Fruit fly (Drosophila melanogaster) whole organism, prepupa: Measurements from ENCODE around the gene mio.
A peak's percentile ranks its signal among the peaks of the same experiment; 100 is the strongest.

ENCODE experiments used
- Blimp-1 ChIP-seq: fragments of 200-800 bp; sonication (Bioruptor generic); optimal IDR thresholded peaks from 3 replicates; lab custom pipeline; 2017; ENCODE audit warnings: missing biosample characterization, missing genetic modification characterization, mild to moderate bottlenecking, moderate library complexity, missing genetic modification reagents
- CG10631 ChIP-seq: fragments of 200-800 bp; sonication (Bioruptor generic); optimal IDR thresholded peaks from 2 replicates; lab custom pipeline; 2016; ENCODE audit warnings: missing biosample characterization, missing genetic modification characterization
- CG10669 ChIP-seq: fragments of 200-800 bp; sonication (Bioruptor generic); optimal IDR thresholded peaks from 3 replicates; lab custom pipeline; 2018; ENCODE audit warnings: missing biosample characterization, mild to moderate bottlenecking, missing genetic modification characterization, moderate library complexity
- CG11902 ChIP-seq: fragments of 200-800 bp; sonication (Bioruptor generic); optimal IDR thresholded peaks from 3 replicates; lab custom pipeline; 2016; ENCODE audit warnings: missing biosample characterization, missing genetic modification characterization
- CG15336 ChIP-seq: fragments of 200-800 bp; sonication (Bioruptor generic); IDR thresholded peaks from 2 replicates; pipeline ENCODE4 v1.3.6; 2022; ENCODE audit warnings: missing biosample characterization, missing genetic modification characterization
- CG1621 ChIP-seq: fragments of 200-800 bp; sonication (Bioruptor generic); optimal IDR thresholded peaks from 3 replicates; lab custom pipeline; 2018; ENCODE audit warnings: missing biosample characterization, mild to moderate bottlenecking, missing genetic modification characterization
- CG16779 ChIP-seq: fragments of 200-800 bp; sonication (Bioruptor generic); optimal IDR thresholded peaks from 3 replicates; lab custom pipeline; 2017; ENCODE audit warnings: missing biosample characterization, mild to moderate bottlenecking, missing genetic modification characterization
- CG3032 ChIP-seq: fragments of 200-800 bp; optimal IDR thresholded peaks from 2 replicates; lab custom pipeline; 2019; ENCODE audit warnings: missing biosample characterization, mild to moderate bottlenecking, missing genetic modification characterization, moderate library complexity
- CG32006 ChIP-seq: fragments of 200-800 bp; sonication (Bioruptor generic); optimal IDR thresholded peaks from 3 replicates; lab custom pipeline; 2017; ENCODE audit warnings: missing biosample characterization, mild to moderate bottlenecking, missing genetic modification characterization
- CG6163 ChIP-seq: fragments of 200-800 bp; sonication (Bioruptor generic); IDR thresholded peaks from 3 replicates; pipeline ENCODE4 v1.3.6; 2022; ENCODE audit warnings: missing biosample characterization, missing genetic modification characterization
- CG6808 ChIP-seq: fragments of 200-800 bp; sonication (Bioruptor generic); optimal IDR thresholded peaks from 3 replicates; lab custom pipeline; 2017; ENCODE audit warnings: missing biosample characterization, missing genetic modification characterization, mild to moderate bottlenecking, moderate library complexity, missing genetic modification reagents
- CG6854 ChIP-seq: fragments of 200-800 bp; sonication (Bioruptor generic); optimal IDR thresholded peaks from 2 replicates; lab custom pipeline; 2017; ENCODE audit warnings: missing biosample characterization, mild to moderate bottlenecking, missing genetic modification characterization
- CG8119 ChIP-seq: fragments of 200-800 bp; sonication (Bioruptor generic); IDR thresholded peaks from 3 replicates; pipeline ENCODE4 v1.3.6; 2022; ENCODE audit warnings: missing biosample characterization, missing genetic modification characterization
- CG8319 ChIP-seq: fragments of 200-800 bp; sonication (Bioruptor generic); optimal IDR thresholded peaks from 3 replicates; lab custom pipeline; 2016; ENCODE audit warnings: missing biosample characterization, missing genetic modification characterization
- Eip78C ChIP-seq: fragments of 200-800 bp; sonication (Bioruptor generic); peaks from one replicate; lab custom pipeline; 2016; ENCODE audit warnings: missing biosample characterization, missing genetic modification characterization
- Eip93F ChIP-seq: fragments of 200-800 bp; sonication (Bioruptor generic); optimal IDR thresholded peaks from 2 replicates; lab custom pipeline; 2016; ENCODE audit warnings: missing biosample characterization, mild to moderate bottlenecking, missing genetic modification characterization
- Ets21C ChIP-seq: fragments of 200-800 bp; sonication (Bioruptor generic); optimal IDR thresholded peaks from 3 replicates; lab custom pipeline; 2016; ENCODE audit warnings: missing biosample characterization, missing genetic modification characterization
- Ets96B ChIP-seq: fragments of 200-800 bp; optimal IDR thresholded peaks from 2 replicates; lab custom pipeline; 2019; ENCODE audit warnings: missing biosample characterization, mild to moderate bottlenecking, missing genetic modification characterization, moderate library complexity
- Gug ChIP-seq: fragments of 200-800 bp; sonication (Bioruptor generic); IDR thresholded peaks from 2 replicates; pipeline ENCODE4 v1.3.6; 2022; ENCODE audit warnings: missing biosample characterization, missing genetic modification characterization
- Hr39 ChIP-seq: fragments of 200-800 bp; sonication (Bioruptor generic); optimal IDR thresholded peaks from 2 replicates; lab custom pipeline; 2016; ENCODE audit warnings: missing biosample characterization, missing genetic modification characterization
- Hr4 ChIP-seq: fragments of 200-800 bp; sonication (Bioruptor generic); optimal IDR thresholded peaks from 3 replicates; lab custom pipeline; 2016; ENCODE audit warnings: missing biosample characterization, missing genetic modification characterization
- Lpt ChIP-seq: fragments of 200-800 bp; sonication (Bioruptor generic); optimal IDR thresholded peaks from 3 replicates; lab custom pipeline; 2016; ENCODE audit warnings: missing biosample characterization, missing genetic modification characterization
- Met ChIP-seq: fragments of 200-800 bp; sonication (Bioruptor generic); optimal IDR thresholded peaks from 3 replicates; lab custom pipeline; 2016; ENCODE audit warnings: missing biosample characterization, missing genetic modification characterization
- OdsH ChIP-seq: fragments of 200-800 bp; sonication (Bioruptor generic); optimal IDR thresholded peaks from 3 replicates; lab custom pipeline; 2016; ENCODE audit warnings: missing biosample characterization, missing genetic modification characterization
- Sox15 ChIP-seq: fragments of 200-800 bp; sonication (Bioruptor generic); optimal IDR thresholded peaks from 3 replicates; lab custom pipeline; 2016; ENCODE audit warnings: missing biosample characterization, missing genetic modification characterization
- acj6 ChIP-seq: fragments of 200-800 bp; sonication (Bioruptor generic); optimal IDR thresholded peaks from 3 replicates; lab custom pipeline; 2016; ENCODE audit warnings: missing biosample characterization, missing genetic modification characterization
- cyc ChIP-seq: fragments of 200-800 bp; sonication (Bioruptor generic); optimal IDR thresholded peaks from 3 replicates; lab custom pipeline; 2016; ENCODE audit warnings: missing biosample characterization, missing genetic modification characterization
- dac ChIP-seq: fragments of 200-800 bp; sonication (Bioruptor generic); optimal IDR thresholded peaks from 2 replicates; lab custom pipeline; 2017; ENCODE audit warnings: missing biosample characterization, mild to moderate bottlenecking, missing genetic modification characterization
- dsx ChIP-seq: fragments of 200-800 bp; optimal IDR thresholded peaks from 3 replicates; lab custom pipeline; 2019; ENCODE audit warnings: missing biosample characterization, mild to moderate bottlenecking, missing genetic modification characterization, moderate library complexity; ENCODE audit not compliant: poor library complexity, severe bottlenecking
- eg ChIP-seq: fragments of 200-800 bp; sonication (Bioruptor generic); IDR thresholded peaks from 3 replicates; pipeline ENCODE4 v1.3.6; 2022; ENCODE audit warnings: missing biosample characterization, missing genetic modification characterization
- esn ChIP-seq: fragments of 200-800 bp; sonication (Bioruptor generic); optimal IDR thresholded peaks from 2 replicates; lab custom pipeline; 2016; ENCODE audit warnings: missing biosample characterization, mild to moderate bottlenecking, missing genetic modification characterization, moderate library complexity
- fd59A ChIP-seq: fragments of 200-800 bp; sonication (Bioruptor generic); optimal IDR thresholded peaks from 2 replicates; lab custom pipeline; 2017; ENCODE audit warnings: missing biosample characterization, mild to moderate bottlenecking, missing genetic modification characterization, missing genetic modification reagents
- fd85E ChIP-seq: fragments of 200-800 bp; sonication (Bioruptor generic); optimal IDR thresholded peaks from 3 replicates; lab custom pipeline; 2016; ENCODE audit warnings: missing biosample characterization, missing genetic modification characterization
- fkh ChIP-seq: fragments of 200-800 bp; sonication (Bioruptor generic); optimal IDR thresholded peaks from 3 replicates; lab custom pipeline; 2017; ENCODE audit warnings: missing biosample characterization, mild to moderate bottlenecking, missing genetic modification characterization, moderate library complexity
- ss ChIP-seq, 2 experiments: fragments of 200-800 bp; sonication (Bioruptor generic); optimal IDR thresholded peaks; 2 replicates in 1 of 2; 3 replicates in 1 of 2; lab custom pipeline; 2017 to 2018; ENCODE audit warnings: mild to moderate bottlenecking in 2 of 2, missing biosample characterization in 2 of 2, missing genetic modification characterization in 2 of 2, moderate library complexity in 1 of 2
- svp ChIP-seq: fragments of 200-800 bp; sonication (Bioruptor generic); peaks from one replicate; lab custom pipeline; 2016; ENCODE audit warnings: missing biosample characterization, missing genetic modification characterization
- vri ChIP-seq: fragments of 200-800 bp; sonication (Bioruptor generic); optimal IDR thresholded peaks from 3 replicates; lab custom pipeline; 2016; ENCODE audit warnings: missing biosample characterization, mild to moderate bottlenecking, missing genetic modification characterization

Gene mio

dm6 chr2L:2171366-2172078 is 45.6 kb upstream of the mio start:
- TF ChIP-seq CG16779: no peak
- no peak for TF ChIP-seq CG15336 (GFP tag; lab: Robert Waterston, UW)
- TF ChIP-seq CG6854 (GFP tag; lab: Kevin White, UChicago): peak; percentile 26
- TF ChIP-seq fkh (GFP tag; lab: Kevin White, UChicago): peak; percentile 68
- peak; percentile 58 for TF ChIP-seq vri (GFP tag; lab: Kevin White, UChicago)
- peak; percentile 28 for TF ChIP-seq Eip78C

- TF ChIP-seq Eip93F (GFP tag; lab: Kevin White, UChicago) (no peak), CG32006 (GFP tag; lab: Kevin White, UChicago) (peak; percentile 6), svp (GFP tag; lab: Kevin White, UChicago) (peak; percentile 60), Ets96B (tag; lab: Kevin White, UChicago) (no peak), Eip78C (peak; percentile 63), CG6163 (GFP tag; lab: Robert Waterston, UW) (0 out of 3 replicates have a peak, but pooled peaks have one; percentile 38), acj6 (GFP tag; lab: Kevin White, UChicago) (peak; percentile 25), OdsH (GFP tag; lab: Kevin White, UChicago) (no peak)
Observed at dm6 chr2L:2172460-2173121, 44.5 kb upstream of the mio start.

dm6 chr2L:2173191-2173590 is 43.9 kb upstream of the mio start:
- TF ChIP-seq Gug (GFP tag; lab: Robert Waterston, UW) (no peak), CG3032 (tag; lab: Kevin White, UChicago) (no peak), vri (GFP tag; lab: Kevin White, UChicago) (no peak), dsx (GFP tag; lab: Kevin White, UChicago) (no peak), Sox15 (GFP tag; lab: Kevin White, UChicago) (no peak), CG16779 (no peak), fkh (GFP tag; lab: Kevin White, UChicago) (no peak), CG1621 (tag; lab: Kevin White, UChicago) (no peak)
- TF ChIP-seq, all 60 proteins: peak for 0

- TF ChIP-seq OdsH (GFP tag; lab: Kevin White, UChicago): no peak
- TF ChIP-seq fd85E (GFP tag; lab: Kevin White, UChicago): no peak
- no peak for TF ChIP-seq CG10631 (GFP tag; lab: Kevin White, UChicago)
- TF ChIP-seq CG6808: no peak
- no peak for TF ChIP-seq Blimp-1 (GFP tag; lab: Kevin White, UChicago)
- peak; percentile 16 for TF ChIP-seq fkh (GFP tag; lab: Kevin White, UChicago)
- TF ChIP-seq CG15336 (GFP tag; lab: Robert Waterston, UW): no peak
- TF ChIP-seq CG8119 (GFP tag; lab: Robert Waterston, UW): no peak
- TF ChIP-seq Lpt (GFP tag; lab: Kevin White, UChicago): peak; percentile 6
- no peak for TF ChIP-seq Hr39
- TF ChIP-seq vri (GFP tag; lab: Kevin White, UChicago): no peak
- TF ChIP-seq ss (GFP tag; optimal IDR thresholded peaks at IDR 0.05; lab: Kevin White, UChicago): no peak
Observed at dm6 chr2L:2173604-2174003, 43.5 kb upstream of the mio start.

dm6 chr2L:2175090-2175830 is 41.8 kb upstream of the mio start:
- no peak for TF ChIP-seq dac (GFP tag; lab: Kevin White, UChicago)
- peak; percentile 17 for TF ChIP-seq CG6808
- TF ChIP-seq cyc (GFP tag; lab: Kevin White, UChicago): no peak
- TF ChIP-seq Blimp-1 (GFP tag; lab: Kevin White, UChicago): no peak
- no peak for TF ChIP-seq Hr4
- TF ChIP-seq Ets21C (GFP tag; lab: Kevin White, UChicago): no peak
- TF ChIP-seq fd59A (GFP tag; lab: Kevin White, UChicago): no peak
- no peak for TF ChIP-seq CG3032 (tag; lab: Kevin White, UChicago)
- TF ChIP-seq CG6163 (GFP tag; lab: Robert Waterston, UW): peak; percentile 60; the same call in 2 of the 3 replicates
- TF ChIP-seq CG10669 (GFP tag; lab: Kevin White, UChicago): no peak
- TF ChIP-seq eg (GFP tag; lab: Robert Waterston, UW): no peak
- TF ChIP-seq CG8319 (GFP tag; lab: Kevin White, UChicago): no peak
- no peak for TF ChIP-seq Sox15 (GFP tag; lab: Kevin White, UChicago)
- TF ChIP-seq Gug (GFP tag; lab: Robert Waterston, UW): 0 out of 2 replicates have a peak, but pooled peaks have one; percentile 15
- peak; percentile 55 for TF ChIP-seq esn (GFP tag; lab: Kevin White, UChicago)
- TF ChIP-seq CG11902 (GFP tag; lab: Kevin White, UChicago): no peak
- peak; percentile 60 for TF ChIP-seq Met (GFP tag; lab: Kevin White, UChicago)
- no peak for TF ChIP-seq fd85E (GFP tag; lab: Kevin White, UChicago)
- TF ChIP-seq CG1621 (tag; lab: Kevin White, UChicago): peak; percentile 65
- TF ChIP-seq fkh (GFP tag; lab: Kevin White, UChicago): no peak
- peak; percentile 63 for TF ChIP-seq OdsH (GFP tag; lab: Kevin White, UChicago)
